Fruit fly (Drosophila melanogaster) whole organism, wandering third instar larva: ENCODE results near the gene CG11878.

Source experiments
- Abd-B ChIP-seq: fragments of >200 bp; optimal IDR thresholded peaks from 2 replicates; lab custom pipeline; 2017; ENCODE audit warnings: missing biosample characterization, missing genetic modification characterization
- Dfd ChIP-seq: fragments of >200 bp; optimal IDR thresholded peaks from 2 replicates; lab custom pipeline; 2017; ENCODE audit warnings: missing biosample characterization, missing genetic modification characterization
- Sp1 ChIP-seq: fragments of 200-800 bp; sonication (Bioruptor generic); optimal IDR thresholded peaks from 3 replicates; lab custom pipeline; 2019; ENCODE audit warnings: missing biosample characterization, mild to moderate bottlenecking, missing genetic modification characterization, moderate library complexity

- TF ChIP-seq Dfd (GFP tag; lab: Kevin White, UChicago) (no peak), Abd-B (GFP tag; lab: Kevin White, UChicago) (no peak), Sp1 (no peak)
These were observed 16.0 kb downstream of the CG11878 start, which contains the start of gene CG11893 for dm6 chr3R:25289589-25289988.
